Worm (Caenorhabditis elegans) whole organism, late embryonic: Measurements from ENCODE around the gene ZK643.6.
A peak's percentile ranks its signal among the peaks of the same experiment; 100 is the strongest.

Source experiments
- C08G9.2 ChIP-seq: sonication (generic microtip); optimal IDR thresholded peaks from 2 replicates; lab custom pipeline; 2016; ENCODE audit warnings: mild to moderate bottlenecking, missing genetic modification characterization, moderate library complexity, missing compliant biosample characterization
- K02D7.2 ChIP-seq: sonication (generic microtip); optimal IDR thresholded peaks from 2 replicates; lab custom pipeline; 2017; ENCODE audit warnings: mild to moderate bottlenecking, missing genetic modification characterization, missing compliant biosample characterization
- K09A11.1 ChIP-seq: sonication (generic microtip); optimal IDR thresholded peaks from 2 replicates; lab custom pipeline; 2017; ENCODE audit warnings: antibody characterized with exemption, mild to moderate bottlenecking, missing genetic modification characterization, missing compliant biosample characterization; ENCODE audit not compliant: insufficient read depth
- T23F11.4 ChIP-seq: fragments of 200-800 bp; sonication (Bioruptor generic); optimal IDR thresholded peaks from 2 replicates; lab custom pipeline; 2018; ENCODE audit warnings: mild to moderate bottlenecking, missing genetic modification characterization, missing compliant biosample characterization
- Y22D7AL.16 ChIP-seq: sonication (generic microtip); optimal IDR thresholded peaks from 2 replicates; lab custom pipeline; 2016; ENCODE audit warnings: missing genetic modification characterization, missing compliant biosample characterization
- ama-1 ChIP-seq: fragments of 150-350 bp; optimal IDR thresholded peaks from 2 replicates; lab custom pipeline; 2014
- ceh-18 ChIP-seq: sonication (generic microtip); optimal IDR thresholded peaks from 2 replicates; lab custom pipeline; 2016; ENCODE audit warnings: missing genetic modification characterization, missing compliant biosample characterization
- ceh-2 ChIP-seq: sonication (generic microtip); optimal IDR thresholded peaks from 2 replicates; lab custom pipeline; 2016; ENCODE audit warnings: missing genotype, missing genetic modification characterization, missing compliant biosample characterization
- ceh-22 ChIP-seq: sonication (generic microtip); optimal IDR thresholded peaks from 2 replicates; lab custom pipeline; 2017; ENCODE audit warnings: missing biosample characterization, missing genetic modification characterization
- ceh-30 ChIP-seq: fragments of 150-350 bp; optimal IDR thresholded peaks from 2 replicates; lab custom pipeline; 2014; ENCODE audit warnings: missing biosample characterization, missing genetic modification characterization
- ceh-31 ChIP-seq: sonication (generic microtip); optimal IDR thresholded peaks from 2 replicates; lab custom pipeline; 2016; ENCODE audit warnings: missing genetic modification characterization, missing compliant biosample characterization
- ceh-34 ChIP-seq: sonication (generic microtip); optimal IDR thresholded peaks from 2 replicates; lab custom pipeline; 2016; ENCODE audit warnings: mild to moderate bottlenecking, missing genetic modification characterization, missing compliant biosample characterization
- ceh-48 ChIP-seq: sonication (generic microtip); optimal IDR thresholded peaks from 2 replicates; lab custom pipeline; 2016; ENCODE audit warnings: missing genetic modification characterization, inconsistent platforms, missing compliant biosample characterization
- ceh-6 ChIP-seq: fragments of 200-800 bp; sonication (Bioruptor generic); optimal IDR thresholded peaks from 2 replicates; lab custom pipeline; 2018; ENCODE audit warnings: mild to moderate bottlenecking, missing genetic modification characterization, missing compliant biosample characterization
- dmd-4 ChIP-seq: sonication (generic microtip); optimal IDR thresholded peaks from 2 replicates; lab custom pipeline; 2016; ENCODE audit warnings: borderline replicate concordance, missing genetic modification characterization, missing compliant biosample characterization
- dve-1 ChIP-seq: sonication (generic microtip); optimal IDR thresholded peaks from 2 replicates; lab custom pipeline; 2017; ENCODE audit warnings: antibody characterized with exemption, mild to moderate bottlenecking, missing genetic modification characterization, missing compliant biosample characterization
- elt-2 ChIP-seq: sonication (generic microtip); optimal IDR thresholded peaks from 2 replicates; lab custom pipeline; 2016; ENCODE audit warnings: missing genetic modification reagents, missing genetic modification characterization, missing compliant biosample characterization
- ets-4 ChIP-seq: sonication (generic microtip); optimal IDR thresholded peaks from 2 replicates; lab custom pipeline; 2016; ENCODE audit warnings: missing genetic modification characterization, missing compliant biosample characterization
- fax-1 ChIP-seq: sonication (generic microtip); optimal IDR thresholded peaks from 2 replicates; lab custom pipeline; 2016; ENCODE audit warnings: missing genotype, missing genetic modification characterization, missing compliant biosample characterization
- fkh-10 ChIP-seq: fragments of 150-350 bp; optimal IDR thresholded peaks from 2 replicates; lab custom pipeline; 2014; ENCODE audit warnings: missing biosample characterization, missing genetic modification reagents, missing genetic modification characterization
- hlh-15 ChIP-seq: sonication (generic microtip); optimal IDR thresholded peaks from 2 replicates; lab custom pipeline; 2016; ENCODE audit warnings: missing genetic modification characterization, missing compliant biosample characterization
- hlh-30 ChIP-seq: sonication (generic microtip); optimal IDR thresholded peaks from 2 replicates; lab custom pipeline; 2017; ENCODE audit warnings: antibody characterized with exemption, missing genetic modification characterization, missing compliant biosample characterization; ENCODE audit not compliant: insufficient read depth
- mec-3 ChIP-seq: sonication (generic microtip); optimal IDR thresholded peaks from 2 replicates; lab custom pipeline; 2016; ENCODE audit warnings: borderline replicate concordance, missing genetic modification characterization, missing compliant biosample characterization
- nfya-1 ChIP-seq: sonication (generic microtip); optimal IDR thresholded peaks from 2 replicates; lab custom pipeline; 2017; ENCODE audit warnings: missing genetic modification characterization, mild to moderate bottlenecking, missing compliant biosample characterization, antibody characterized with exemption, moderate library complexity
- nhr-11 ChIP-seq: fragments of 150-350 bp; optimal IDR thresholded peaks from 2 replicates; lab custom pipeline; 2014; ENCODE audit warnings: missing biosample characterization, missing genetic modification characterization
- nhr-232 ChIP-seq: sonication (generic microtip); optimal IDR thresholded peaks from 2 replicates; lab custom pipeline; 2016; ENCODE audit warnings: missing genetic modification characterization, missing compliant biosample characterization
- pag-3 ChIP-seq: sonication (generic microtip); optimal IDR thresholded peaks from 2 replicates; lab custom pipeline; 2016; ENCODE audit warnings: missing compliant biosample characterization, missing genetic modification characterization, borderline replicate concordance
- pax-1 ChIP-seq: fragments of 150-350 bp; optimal IDR thresholded peaks from 2 replicates; lab custom pipeline; 2014; ENCODE audit warnings: missing biosample characterization, missing genetic modification characterization
- pha-2 ChIP-seq: sonication (generic microtip); optimal IDR thresholded peaks from 2 replicates; lab custom pipeline; 2017; ENCODE audit warnings: mild to moderate bottlenecking, missing genetic modification characterization, missing compliant biosample characterization
- pros-1 ChIP-seq: fragments of 150-350 bp; optimal IDR thresholded peaks from 2 replicates; lab custom pipeline; 2014; ENCODE audit warnings: missing biosample characterization, missing genetic modification reagents, missing genetic modification characterization
- rnt-1 ChIP-seq: sonication (generic microtip); optimal IDR thresholded peaks from 2 replicates; lab custom pipeline; 2016; ENCODE audit warnings: missing genetic modification characterization, missing compliant biosample characterization
- sox-2 ChIP-seq: fragments of 200-800 bp; sonication (Bioruptor generic); IDR thresholded peaks from 2 replicates; pipeline ENCODE4 v1.3.6; 2022; ENCODE audit warnings: missing genetic modification reagents, missing genetic modification characterization, missing compliant biosample characterization
- sox-4 ChIP-seq: sonication (generic microtip); optimal IDR thresholded peaks from 2 replicates; lab custom pipeline; 2017; ENCODE audit warnings: mild to moderate bottlenecking, missing genetic modification characterization, inconsistent platforms, missing compliant biosample characterization
- unc-55 ChIP-seq: sonication (generic microtip); optimal IDR thresholded peaks from 2 replicates; lab custom pipeline; 2017; ENCODE audit warnings: missing biosample characterization, missing genetic modification reagents, missing genetic modification characterization
- zip-5 ChIP-seq: sonication (generic microtip); optimal IDR thresholded peaks from 2 replicates; lab custom pipeline; 2016; ENCODE audit warnings: missing genetic modification characterization, missing compliant biosample characterization
- ztf-16 ChIP-seq: sonication (generic microtip); optimal IDR thresholded peaks from 2 replicates; lab custom pipeline; 2017; ENCODE audit warnings: missing genetic modification characterization, missing compliant biosample characterization

The ZK643.6 gene

DNA sequence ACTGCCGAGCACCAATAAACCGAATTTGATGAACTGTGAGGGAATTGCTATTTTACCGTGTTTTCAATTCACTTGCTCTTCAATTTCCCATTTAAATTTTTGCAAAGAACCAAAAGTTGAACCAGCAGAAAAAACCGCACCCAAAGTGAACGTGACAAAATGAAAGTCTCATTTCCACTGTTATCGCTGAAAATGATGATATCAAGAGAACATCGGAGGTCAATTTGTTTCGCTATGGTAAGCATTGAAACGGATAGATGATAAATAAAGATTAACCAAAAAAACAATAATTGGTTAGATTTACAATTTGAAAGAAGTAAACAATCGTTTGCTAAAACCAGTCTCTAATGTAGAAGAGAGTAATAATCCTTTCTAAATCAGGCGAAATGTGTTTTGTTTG lies 35.0 kb downstream of the ZK643.6 start:
- TF ChIP-seq dve-1 (tag; lab: Kevin White, UChicago) = no peak
- TF ChIP-seq nhr-232 (tag; lab: Kevin White, UChicago) = no peak
- no peak for TF ChIP-seq dmd-4
- no peak for TF ChIP-seq ceh-2 (tag; lab: Kevin White, UChicago)
- no peak for TF ChIP-seq sox-2
- no peak for TF ChIP-seq ets-4 (tag; lab: Kevin White, UChicago)
- no peak for TF ChIP-seq rnt-1 (tag; lab: Kevin White, UChicago)
- no peak for TF ChIP-seq ceh-6 (GFP tag; lab: Kevin White, UChicago)
- no peak for TF ChIP-seq ztf-16 (tag; lab: Kevin White, UChicago)
- no peak for TF ChIP-seq ceh-30
- no peak for TF ChIP-seq T23F11.4
- no peak for TF ChIP-seq pax-1 (tag; lab: Kevin White, UChicago)
- TF ChIP-seq K09A11.1 (tag; lab: Kevin White, UChicago) = no peak
- no peak for TF ChIP-seq ceh-31 (tag; lab: Kevin White, UChicago)
- TF ChIP-seq unc-55 = no peak
- TF ChIP-seq pag-3 = no peak
- TF ChIP-seq pha-2 = no peak
- no peak for TF ChIP-seq sox-4 (tag; lab: Kevin White, UChicago)

DNA sequence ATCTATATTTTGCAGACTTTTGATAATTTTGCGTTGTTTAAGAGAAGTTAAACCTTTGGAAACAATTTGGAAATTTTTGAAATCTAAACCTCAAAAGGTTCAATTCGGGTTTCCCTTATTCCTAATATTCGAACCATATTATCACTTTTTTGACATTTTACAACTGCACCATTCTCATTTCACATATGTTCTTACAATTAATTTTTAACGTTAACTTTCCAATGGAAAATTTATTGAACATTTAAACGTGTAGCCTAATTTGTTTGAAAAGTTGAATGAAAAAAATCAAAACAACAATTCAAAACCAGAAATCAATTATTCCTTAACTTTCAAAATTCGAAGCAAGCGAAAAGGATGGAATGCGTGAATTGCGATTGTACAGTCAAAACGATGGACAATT lies 36.6 kb downstream of the ZK643.6 start, which contains the start of gene ZK637.12:
Gene ZK637.12, plus strand, starts transcription at position 301 of the 400 bp plus-strand sequence.
- TF ChIP-seq ceh-34 (no peak), elt-2 (tag; lab: Kevin White, UChicago) (no peak), hlh-30 (tag; lab: Kevin White, UChicago) (no peak), mec-3 (tag; lab: Kevin White, UChicago) (no peak), dmd-4 (no peak), nhr-232 (tag; lab: Kevin White, UChicago) (no peak), dve-1 (tag; lab: Kevin White, UChicago) (no peak), Y22D7AL.16 (tag; lab: Kevin White, UChicago) (no peak), pag-3 (no peak), ztf-16 (tag; lab: Kevin White, UChicago) (no peak), ceh-2 (tag; lab: Kevin White, UChicago) (no peak), K02D7.2 (tag; lab: Kevin White, UChicago) (no peak), ceh-22 (tag; lab: Kevin White, UChicago) (no peak)

DNA sequence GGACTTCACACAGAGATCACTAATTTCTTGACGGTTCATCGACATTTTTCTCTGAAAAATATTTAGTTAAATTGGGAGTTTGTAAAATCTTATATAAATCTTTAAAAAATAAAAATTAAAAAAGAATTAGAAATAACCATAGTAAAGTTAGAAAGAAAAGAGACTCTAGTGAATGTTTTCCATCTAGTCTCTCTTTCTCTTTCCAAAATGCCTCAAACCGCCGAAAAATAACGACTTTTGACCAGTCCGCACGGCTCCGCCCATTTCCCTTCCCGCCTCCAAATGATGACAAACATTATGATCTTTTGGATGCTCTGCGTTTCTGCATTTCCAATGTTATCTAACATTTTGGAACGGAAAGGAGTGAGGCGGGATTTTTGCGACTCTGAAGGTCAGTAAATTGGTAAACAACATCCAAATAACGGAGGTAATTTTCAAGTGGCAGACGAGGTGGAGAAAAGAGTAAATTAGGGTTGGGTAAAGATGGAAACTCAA lies 37.3 kb downstream of the ZK643.6 start, which contains the start of gene glb-1:
Gene glb-1, minus strand, starts transcription at position 51 of the 495 bp plus-strand sequence.
- TF ChIP-seq dmd-4 = no peak
- TF ChIP-seq unc-55 = peak; percentile 61

DNA sequence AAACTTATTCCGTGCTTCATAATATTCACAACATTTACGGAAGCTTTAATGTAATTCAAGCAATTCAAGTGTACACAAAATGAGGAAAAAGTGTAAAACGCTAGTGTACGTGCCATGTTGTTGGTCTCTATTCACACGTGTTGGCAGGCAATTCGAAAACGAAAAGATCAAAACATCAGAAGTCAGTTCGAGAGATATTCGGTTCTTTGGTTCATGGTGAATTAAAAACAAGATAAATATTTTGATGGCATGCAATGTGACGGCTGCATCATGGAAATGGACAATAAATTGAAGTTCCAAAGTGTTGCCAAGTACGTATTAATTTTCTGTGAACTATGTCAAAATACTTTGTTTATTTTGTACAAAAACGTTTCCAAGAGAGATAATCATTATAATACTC lies 38.5 kb downstream of the ZK643.6 start:
- peak; percentile 34 for TF ChIP-seq nfya-1 (tag; lab: Kevin White, UChicago)
- TF ChIP-seq ama-1 (lab: Kevin White, UChicago) = peak; percentile 22
- TF ChIP-seq ceh-18 = peak; percentile 7
- no peak for TF ChIP-seq nhr-11

DNA sequence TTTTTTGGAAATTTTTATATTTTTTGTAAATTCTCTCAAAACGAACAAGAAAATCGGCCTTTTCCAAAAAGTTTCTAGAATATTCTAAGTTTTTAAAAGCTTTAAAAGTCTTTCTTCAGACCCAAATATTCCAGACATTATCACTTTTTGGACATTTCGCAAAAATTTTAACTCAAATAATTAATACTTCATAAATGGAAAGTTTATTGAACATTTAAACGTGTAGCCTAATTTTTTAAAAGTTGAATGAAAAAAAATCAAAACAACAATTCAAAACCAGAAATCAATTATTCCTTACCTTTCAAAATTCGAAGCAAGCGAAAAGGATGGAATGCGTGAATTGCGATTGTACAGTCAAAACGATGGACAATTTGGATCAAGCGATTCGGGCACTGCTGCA lies 40.8 kb downstream of the ZK643.6 start, which contains the start of gene ZK637.15:
Gene ZK637.15, plus strand, starts transcription at position 301 of the 400 bp plus-strand sequence.
- TF ChIP-seq pros-1 (tag; lab: Kevin White, UChicago) (no peak), ceh-6 (GFP tag; lab: Kevin White, UChicago) (no peak), hlh-15 (tag; lab: Kevin White, UChicago) (no peak), ceh-48 (no peak), K09A11.1 (tag; lab: Kevin White, UChicago) (no peak), elt-2 (tag; lab: Kevin White, UChicago) (no peak), fax-1 (no peak), C08G9.2 (no peak), fkh-10 (GFP tag; lab: Kevin White, UChicago) (no peak), zip-5 (tag; lab: Kevin White, UChicago) (no peak)
